Fruit fly (Drosophila melanogaster) whole organism, prepupa: ENCODE data around the gene CG7912.

ENCODE experiments used
- Blimp-1 ChIP-seq: fragments of 200-800 bp; sonication (Bioruptor generic); optimal IDR thresholded peaks from 3 replicates; lab custom pipeline; 2017; ENCODE audit warnings: missing biosample characterization, missing genetic modification characterization, mild to moderate bottlenecking, moderate library complexity, missing genetic modification reagents
- CG10631 ChIP-seq: fragments of 200-800 bp; sonication (Bioruptor generic); optimal IDR thresholded peaks from 2 replicates; lab custom pipeline; 2016; ENCODE audit warnings: missing biosample characterization, missing genetic modification characterization
- CG10669 ChIP-seq: fragments of 200-800 bp; sonication (Bioruptor generic); optimal IDR thresholded peaks from 3 replicates; lab custom pipeline; 2018; ENCODE audit warnings: missing biosample characterization, mild to moderate bottlenecking, missing genetic modification characterization, moderate library complexity
- CG11294 ChIP-seq: fragments of 200-800 bp; sonication (Bioruptor generic); IDR thresholded peaks from 2 replicates; pipeline ENCODE4 v1.3.6; 2022; ENCODE audit warnings: missing biosample characterization, missing genetic modification characterization
- CG11762 ChIP-seq: fragments of 200-800 bp; sonication (Bioruptor generic); optimal IDR thresholded peaks from 3 replicates; lab custom pipeline; 2016; ENCODE audit warnings: missing biosample characterization, missing genetic modification characterization; ENCODE audit not compliant: insufficient read depth
- CG11902 ChIP-seq: fragments of 200-800 bp; sonication (Bioruptor generic); optimal IDR thresholded peaks from 3 replicates; lab custom pipeline; 2016; ENCODE audit warnings: missing biosample characterization, missing genetic modification characterization
- CG15336 ChIP-seq: fragments of 200-800 bp; sonication (Bioruptor generic); IDR thresholded peaks from 2 replicates; pipeline ENCODE4 v1.3.6; 2022; ENCODE audit warnings: missing biosample characterization, missing genetic modification characterization
- CG1621 ChIP-seq: fragments of 200-800 bp; sonication (Bioruptor generic); optimal IDR thresholded peaks from 3 replicates; lab custom pipeline; 2018; ENCODE audit warnings: missing biosample characterization, mild to moderate bottlenecking, missing genetic modification characterization
- CG16779 ChIP-seq: fragments of 200-800 bp; sonication (Bioruptor generic); optimal IDR thresholded peaks from 3 replicates; lab custom pipeline; 2017; ENCODE audit warnings: missing biosample characterization, mild to moderate bottlenecking, missing genetic modification characterization
- CG3032 ChIP-seq: fragments of 200-800 bp; optimal IDR thresholded peaks from 2 replicates; lab custom pipeline; 2019; ENCODE audit warnings: missing biosample characterization, mild to moderate bottlenecking, missing genetic modification characterization, moderate library complexity
- CG31627 ChIP-seq: fragments of 200-800 bp; sonication (Bioruptor generic); optimal IDR thresholded peaks from 3 replicates; lab custom pipeline; 2016; ENCODE audit warnings: missing biosample characterization, missing genetic modification characterization
- CG32006 ChIP-seq: fragments of 200-800 bp; sonication (Bioruptor generic); optimal IDR thresholded peaks from 3 replicates; lab custom pipeline; 2017; ENCODE audit warnings: missing biosample characterization, mild to moderate bottlenecking, missing genetic modification characterization
- CG6276 ChIP-seq: fragments of 200-800 bp; sonication (Bioruptor generic); optimal IDR thresholded peaks from 2 replicates; lab custom pipeline; 2017; ENCODE audit warnings: missing biosample characterization, mild to moderate bottlenecking, missing genetic modification characterization
- CG6808 ChIP-seq: fragments of 200-800 bp; sonication (Bioruptor generic); optimal IDR thresholded peaks from 3 replicates; lab custom pipeline; 2017; ENCODE audit warnings: missing biosample characterization, missing genetic modification characterization, mild to moderate bottlenecking, moderate library complexity, missing genetic modification reagents
- CG6854 ChIP-seq: fragments of 200-800 bp; sonication (Bioruptor generic); optimal IDR thresholded peaks from 2 replicates; lab custom pipeline; 2017; ENCODE audit warnings: missing biosample characterization, mild to moderate bottlenecking, missing genetic modification characterization
- CG7368 ChIP-seq: fragments of 200-800 bp; sonication (Bioruptor generic); optimal IDR thresholded peaks from 3 replicates; lab custom pipeline; 2016; ENCODE audit warnings: missing biosample characterization, missing genetic modification characterization
- CG8119 ChIP-seq: fragments of 200-800 bp; sonication (Bioruptor generic); IDR thresholded peaks from 3 replicates; pipeline ENCODE4 v1.3.6; 2022; ENCODE audit warnings: missing biosample characterization, missing genetic modification characterization
- Eip78C ChIP-seq: fragments of 200-800 bp; sonication (Bioruptor generic); peaks from one replicate; lab custom pipeline; 2016; ENCODE audit warnings: missing biosample characterization, missing genetic modification characterization
- Eip93F ChIP-seq: fragments of 200-800 bp; sonication (Bioruptor generic); optimal IDR thresholded peaks from 2 replicates; lab custom pipeline; 2016; ENCODE audit warnings: missing biosample characterization, mild to moderate bottlenecking, missing genetic modification characterization
- Ets21C ChIP-seq: fragments of 200-800 bp; sonication (Bioruptor generic); optimal IDR thresholded peaks from 3 replicates; lab custom pipeline; 2016; ENCODE audit warnings: missing biosample characterization, missing genetic modification characterization
- Ets96B ChIP-seq: fragments of 200-800 bp; optimal IDR thresholded peaks from 2 replicates; lab custom pipeline; 2019; ENCODE audit warnings: missing biosample characterization, mild to moderate bottlenecking, missing genetic modification characterization, moderate library complexity
- Gug ChIP-seq: fragments of 200-800 bp; sonication (Bioruptor generic); IDR thresholded peaks from 2 replicates; pipeline ENCODE4 v1.3.6; 2022; ENCODE audit warnings: missing biosample characterization, missing genetic modification characterization
- Hr39 ChIP-seq: fragments of 200-800 bp; sonication (Bioruptor generic); optimal IDR thresholded peaks from 2 replicates; lab custom pipeline; 2016; ENCODE audit warnings: missing biosample characterization, missing genetic modification characterization
- Hr4 ChIP-seq: fragments of 200-800 bp; sonication (Bioruptor generic); optimal IDR thresholded peaks from 3 replicates; lab custom pipeline; 2016; ENCODE audit warnings: missing biosample characterization, missing genetic modification characterization
- Lpt ChIP-seq: fragments of 200-800 bp; sonication (Bioruptor generic); optimal IDR thresholded peaks from 3 replicates; lab custom pipeline; 2016; ENCODE audit warnings: missing biosample characterization, missing genetic modification characterization
- Met ChIP-seq: fragments of 200-800 bp; sonication (Bioruptor generic); optimal IDR thresholded peaks from 3 replicates; lab custom pipeline; 2016; ENCODE audit warnings: missing biosample characterization, missing genetic modification characterization
- OdsH ChIP-seq: fragments of 200-800 bp; sonication (Bioruptor generic); optimal IDR thresholded peaks from 3 replicates; lab custom pipeline; 2016; ENCODE audit warnings: missing biosample characterization, missing genetic modification characterization
- Sox102F ChIP-seq: fragments of 200-800 bp; sonication (Bioruptor generic); optimal IDR thresholded peaks from 2 replicates; lab custom pipeline; 2016; ENCODE audit warnings: missing biosample characterization, mild to moderate bottlenecking, missing genetic modification characterization
- Sox14 ChIP-seq: fragments of 200-800 bp; sonication (Bioruptor generic); optimal IDR thresholded peaks from 3 replicates; lab custom pipeline; 2016; ENCODE audit warnings: missing biosample characterization, missing genetic modification characterization
- Sox15 ChIP-seq: fragments of 200-800 bp; sonication (Bioruptor generic); optimal IDR thresholded peaks from 3 replicates; lab custom pipeline; 2016; ENCODE audit warnings: missing biosample characterization, missing genetic modification characterization
- achi ChIP-seq: fragments of 200-800 bp; sonication (Bioruptor generic); optimal IDR thresholded peaks from 3 replicates; lab custom pipeline; 2016; ENCODE audit warnings: missing biosample characterization, missing genetic modification characterization
- acj6 ChIP-seq: fragments of 200-800 bp; sonication (Bioruptor generic); optimal IDR thresholded peaks from 3 replicates; lab custom pipeline; 2016; ENCODE audit warnings: missing biosample characterization, missing genetic modification characterization
- cyc ChIP-seq: fragments of 200-800 bp; sonication (Bioruptor generic); optimal IDR thresholded peaks from 3 replicates; lab custom pipeline; 2016; ENCODE audit warnings: missing biosample characterization, missing genetic modification characterization
- dac ChIP-seq: fragments of 200-800 bp; sonication (Bioruptor generic); optimal IDR thresholded peaks from 2 replicates; lab custom pipeline; 2017; ENCODE audit warnings: missing biosample characterization, mild to moderate bottlenecking, missing genetic modification characterization
- dsx ChIP-seq: fragments of 200-800 bp; optimal IDR thresholded peaks from 3 replicates; lab custom pipeline; 2019; ENCODE audit warnings: missing biosample characterization, mild to moderate bottlenecking, missing genetic modification characterization, moderate library complexity; ENCODE audit not compliant: poor library complexity, severe bottlenecking
- eg ChIP-seq: fragments of 200-800 bp; sonication (Bioruptor generic); IDR thresholded peaks from 3 replicates; pipeline ENCODE4 v1.3.6; 2022; ENCODE audit warnings: missing biosample characterization, missing genetic modification characterization
- esn ChIP-seq: fragments of 200-800 bp; sonication (Bioruptor generic); optimal IDR thresholded peaks from 2 replicates; lab custom pipeline; 2016; ENCODE audit warnings: missing biosample characterization, mild to moderate bottlenecking, missing genetic modification characterization, moderate library complexity
- fd59A ChIP-seq: fragments of 200-800 bp; sonication (Bioruptor generic); optimal IDR thresholded peaks from 2 replicates; lab custom pipeline; 2017; ENCODE audit warnings: missing biosample characterization, mild to moderate bottlenecking, missing genetic modification characterization, missing genetic modification reagents
- lz ChIP-seq: fragments of 200-800 bp; sonication (Bioruptor generic); optimal IDR thresholded peaks from 3 replicates; lab custom pipeline; 2016; ENCODE audit warnings: missing biosample characterization, missing genetic modification characterization
- net ChIP-seq: fragments of 200-800 bp; sonication (Bioruptor generic); optimal IDR thresholded peaks from 3 replicates; lab custom pipeline; 2016; ENCODE audit warnings: missing biosample characterization, missing genetic modification characterization
- salr ChIP-seq, 2 experiments: fragments of 200-800 bp; sonication (Bioruptor generic); optimal IDR thresholded peaks; 3 replicates each; lab custom pipeline; 2016 to 2018; ENCODE audit warnings: missing biosample characterization in 2 of 2, missing genetic modification characterization in 2 of 2, mild to moderate bottlenecking in 1 of 2
- spab ChIP-seq: fragments of 200-800 bp; sonication (Bioruptor generic); optimal IDR thresholded peaks from 2 replicates; lab custom pipeline; 2017; ENCODE audit warnings: missing biosample characterization, mild to moderate bottlenecking, missing genetic modification characterization, missing genetic modification reagents
- ss ChIP-seq, 2 experiments: fragments of 200-800 bp; sonication (Bioruptor generic); optimal IDR thresholded peaks; 2 replicates in 1 of 2; 3 replicates in 1 of 2; lab custom pipeline; 2017 to 2018; ENCODE audit warnings: mild to moderate bottlenecking in 2 of 2, missing biosample characterization in 2 of 2, missing genetic modification characterization in 2 of 2, moderate library complexity in 1 of 2
- svp ChIP-seq: fragments of 200-800 bp; sonication (Bioruptor generic); peaks from one replicate; lab custom pipeline; 2016; ENCODE audit warnings: missing biosample characterization, missing genetic modification characterization
- topi ChIP-seq: fragments of 200-800 bp; sonication (Bioruptor generic); optimal IDR thresholded peaks from 3 replicates; lab custom pipeline; 2016; ENCODE audit warnings: missing biosample characterization, missing genetic modification characterization
- vri ChIP-seq: fragments of 200-800 bp; sonication (Bioruptor generic); optimal IDR thresholded peaks from 3 replicates; lab custom pipeline; 2016; ENCODE audit warnings: missing biosample characterization, mild to moderate bottlenecking, missing genetic modification characterization

CG7912 gene

DNA sequence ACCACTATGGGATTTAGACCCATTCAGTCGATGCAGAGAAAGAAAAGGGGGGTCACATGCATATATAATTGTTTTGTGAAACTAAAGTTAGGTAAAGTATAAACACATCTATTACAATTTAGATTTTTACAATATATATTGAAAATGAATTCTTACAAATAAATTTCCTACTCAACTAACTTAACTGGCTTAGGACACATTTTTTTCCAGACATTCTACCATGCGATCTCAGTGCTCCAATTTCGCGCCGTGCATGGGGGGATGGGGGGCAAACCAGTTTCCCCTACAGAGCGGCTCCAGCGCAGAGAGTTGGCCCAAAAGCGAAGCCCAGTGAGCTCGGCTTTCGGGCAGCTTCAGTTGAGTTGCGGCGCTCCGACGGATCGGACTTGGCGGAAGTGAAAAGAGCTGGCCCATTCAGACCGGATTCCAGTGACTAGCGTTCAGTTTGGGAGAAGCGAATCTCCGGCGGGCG is 25.9 kb downstream of the CG7912 start, which contains the start of gene CG7896 (continued):
- peak; percentile 80 for TF ChIP-seq Sox102F (GFP tag; lab: Kevin White, UChicago)
- TF ChIP-seq topi = peak; percentile 80
- TF ChIP-seq salr (GFP tag; optimal IDR thresholded peaks at IDR 0.05; lab: Kevin White, UChicago) = peak; percentile 18 to 72
- TF ChIP-seq net (GFP tag; lab: Kevin White, UChicago) = peak; percentile 78
- TF ChIP-seq dac (GFP tag; lab: Kevin White, UChicago) = peak; percentile 67
- TF ChIP-seq Ets96B = peak; percentile 80
- peak; percentile 88 for TF ChIP-seq eg (GFP tag; lab: Robert Waterston, UW)
- peak; percentile 84 for TF ChIP-seq acj6
- TF ChIP-seq CG16779 (tag; lab: Kevin White, UChicago) = peak; percentile 51
- peak; percentile 33 for TF ChIP-seq Eip93F (GFP tag; lab: Kevin White, UChicago)
- peak; percentile 87 for TF ChIP-seq achi (GFP tag; lab: Kevin White, UChicago)
- TF ChIP-seq CG11762 (GFP tag; lab: Kevin White, UChicago) = peak; percentile 65
- TF ChIP-seq CG6808 (GFP tag; lab: Kevin White, UChicago) = peak; percentile 80
- TF ChIP-seq dsx (GFP tag; lab: Kevin White, UChicago) = peak; percentile 76
- TF ChIP-seq esn (GFP tag; lab: Kevin White, UChicago) = peak; percentile 90
- TF ChIP-seq ss (GFP tag; optimal IDR thresholded peaks at IDR 0.05; lab: Kevin White, UChicago) = peak; percentile 56 to 86
- TF ChIP-seq Ets21C (GFP tag; lab: Kevin White, UChicago) = peak; percentile 69
- TF ChIP-seq Sox14 (GFP tag; lab: Kevin White, UChicago) = peak; percentile 70
- TF ChIP-seq Hr39 (GFP tag; lab: Kevin White, UChicago) = peak; percentile 59
- TF ChIP-seq CG6276 (GFP tag; lab: Kevin White, UChicago) = peak; percentile 78
- peak; percentile 49 for TF ChIP-seq Blimp-1
- peak; percentile 87 for TF ChIP-seq Hr4 (GFP tag; lab: Kevin White, UChicago)
- TF ChIP-seq CG32006 (GFP tag; lab: Kevin White, UChicago) = peak; percentile 91
- peak; percentile 85 for TF ChIP-seq Met
- TF ChIP-seq CG15336 (GFP tag; lab: Robert Waterston, UW) = peak; percentile 93
- TF ChIP-seq spab = peak; percentile 69
- peak; percentile 67 for TF ChIP-seq CG6854 (GFP tag; lab: Kevin White, UChicago)
- TF ChIP-seq CG8119 (GFP tag; lab: Robert Waterston, UW) = peak; percentile 93
- peak; percentile 76 for TF ChIP-seq CG11902 (GFP tag; lab: Kevin White, UChicago)
- TF ChIP-seq CG7368 (GFP tag; lab: Kevin White, UChicago) = peak; percentile 74
- peak; percentile 83 for TF ChIP-seq lz (GFP tag; lab: Kevin White, UChicago)
- peak; percentile 80 for TF ChIP-seq Gug (GFP tag; lab: Robert Waterston, UW)
- TF ChIP-seq, all 60 proteins: peak for 57

DNA sequence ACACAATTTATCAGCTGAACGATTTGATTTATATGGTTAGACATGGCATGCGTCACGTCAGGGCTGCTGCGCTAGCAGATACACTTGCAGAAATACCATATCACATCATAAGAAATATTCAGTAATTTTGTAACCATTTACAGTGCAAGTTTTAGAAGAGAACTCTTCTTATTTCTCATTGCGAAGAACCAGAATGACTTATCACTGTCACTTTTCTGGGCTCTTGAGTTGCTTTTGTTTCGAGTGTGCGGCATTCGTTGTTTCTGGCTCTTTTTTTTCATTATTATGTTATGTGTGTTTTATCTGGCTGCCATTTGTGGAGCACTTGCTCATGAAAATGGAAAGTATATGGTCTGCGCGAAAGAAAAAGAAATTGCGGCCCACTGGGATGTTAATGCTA is 27.0 kb downstream of the CG7912 start:
- TF ChIP-seq acj6 (peak; percentile 44), CG16779 (tag; lab: Kevin White, UChicago) (no peak), Eip78C (peak; percentile 60), CG6808 (GFP tag; lab: Kevin White, UChicago) (no peak), CG32006 (GFP tag; lab: Kevin White, UChicago) (peak; percentile 84), topi (no peak), Ets96B (no peak), cyc (no peak), CG31627 (GFP tag; lab: Kevin White, UChicago) (no peak), dsx (GFP tag; lab: Kevin White, UChicago) (no peak), CG11294 (GFP tag; lab: Robert Waterston, UW) (peak; percentile 67), Lpt (GFP tag; lab: Kevin White, UChicago) (peak; percentile 39), Hr39 (GFP tag; lab: Kevin White, UChicago) (peak; percentile 24), OdsH (GFP tag; lab: Kevin White, UChicago) (peak; percentile 37), CG11902 (GFP tag; lab: Kevin White, UChicago) (no peak), Sox15 (GFP tag; lab: Kevin White, UChicago) (no peak), Eip93F (GFP tag; lab: Kevin White, UChicago) (no peak), Gug (GFP tag; lab: Robert Waterston, UW) (peak; percentile 62), fd59A (GFP tag; lab: Kevin White, UChicago) (no peak), vri (GFP tag; lab: Kevin White, UChicago) (no peak), CG6276 (GFP tag; lab: Kevin White, UChicago) (peak; percentile 2), Ets21C (GFP tag; lab: Kevin White, UChicago) (no peak), CG10669 (no peak), svp (no peak), esn (GFP tag; lab: Kevin White, UChicago) (no peak), CG3032 (tag; lab: Kevin White, UChicago) (no peak), CG10631 (GFP tag; lab: Kevin White, UChicago) (peak; percentile 24), CG1621 (no peak), CG7368 (GFP tag; lab: Kevin White, UChicago) (no peak), salr (GFP tag; optimal IDR thresholded peaks at IDR 0.05; lab: Kevin White, UChicago) (peak in 1 of 2 experiments; percentile 41), Met (peak; percentile 6), Sox14 (GFP tag; lab: Kevin White, UChicago) (peak; percentile 23), spab (no peak)
